Fruit fly (Drosophila melanogaster): ENCODE measurements around the gene CG10357.
A peak's percentile ranks its signal among the peaks of the same experiment; 100 is the strongest.

CG10357 gene

DNA sequence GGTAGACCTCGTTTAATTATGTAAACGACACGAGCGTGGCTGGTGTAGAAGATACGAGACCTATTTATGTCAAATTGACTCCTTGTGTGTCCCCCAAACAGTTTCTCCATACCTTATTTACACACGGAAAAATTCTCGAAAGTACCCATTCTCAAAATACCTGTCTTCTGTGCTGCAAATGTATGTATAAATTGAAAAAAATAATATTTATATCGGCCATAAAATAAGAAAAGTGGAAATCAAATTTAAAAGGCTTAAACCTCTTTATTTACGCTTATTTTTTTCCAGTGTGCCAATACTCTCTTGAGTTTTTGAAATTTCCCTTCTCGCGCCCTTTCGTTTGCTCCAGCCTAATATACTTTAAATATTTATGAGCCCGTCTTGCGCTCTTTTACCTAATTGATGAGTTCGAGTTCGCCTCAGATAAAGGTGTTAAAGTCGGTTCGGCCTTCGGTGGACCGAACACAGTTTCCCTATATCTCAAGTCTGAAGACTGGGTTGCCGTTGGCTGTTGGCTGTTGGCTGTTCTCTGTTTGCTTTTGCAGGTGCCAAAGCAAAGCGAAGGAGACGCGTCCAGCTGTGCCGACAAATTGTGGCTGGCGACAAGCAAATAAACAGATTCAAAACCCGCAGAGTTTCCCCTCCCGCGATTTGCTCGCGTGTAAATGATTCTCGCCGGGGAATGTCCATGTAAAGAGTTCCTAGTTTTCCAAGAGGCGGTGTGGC is 23.6 kb downstream of the CG10357 start (continued):
- TF ChIP-seq chm (GFP tag; IDR thresholded peaks at IDR 0.05) (peak; percentile 84), usp (GFP tag; optimal IDR thresholded peaks at IDR 0.05) (no peak), ap (GFP tag; IDR thresholded peaks at IDR 0.05) (0 out of 2 replicates have a peak, but pooled peaks have one; percentile 37), toy (GFP tag; IDR thresholded peaks at IDR 0.05) (no peak), CG1024 (GFP tag; IDR thresholded peaks at IDR 0.05) (peak; percentile 47; the same call in 1 of the 2 replicates), Scr (GFP tag; IDR thresholded peaks at IDR 0.05; ENCODE audit: partially characterized antibody) (no peak), ssp (GFP tag; IDR thresholded peaks at IDR 0.05) (no peak), nau (GFP tag; optimal IDR thresholded peaks at IDR 0.05) (peak; percentile 4), C15 (GFP tag; IDR thresholded peaks at IDR 0.05) (no peak), shn (GFP tag; optimal IDR thresholded peaks at IDR 0.05) (peak; percentile 46), CG18764 (GFP tag; optimal IDR thresholded peaks at IDR 0.05) (peak; percentile 38), CG16779 (GFP tag; IDR thresholded peaks at IDR 0.05) (no peak), CG10543 (GFP tag; optimal IDR thresholded peaks at IDR 0.05) (no peak), cas (GFP tag; IDR thresholded peaks at IDR 0.05) (no peak), Hmr (GFP tag; optimal IDR thresholded peaks at IDR 0.05) (peak; percentile 35), CG14014 (GFP tag; IDR thresholded peaks at IDR 0.05) (no peak), H15 (GFP tag; IDR thresholded peaks at IDR 0.05) (peak; percentile 76; the same call in 1 of the 3 replicates), CG31224 (GFP tag; IDR thresholded peaks at IDR 0.05) (0 out of 2 replicates have a peak, but pooled peaks have one; percentile 9), HLH54F (GFP tag; optimal IDR thresholded peaks at IDR 0.05) (peak; percentile 0), Elba2 (GFP tag; optimal IDR thresholded peaks at IDR 0.05) (no peak), CG9932 (GFP tag; IDR thresholded peaks at IDR 0.05) (no peak), sob (GFP tag; IDR thresholded peaks at IDR 0.05) (peak; percentile 36; the same call in 1 of the 2 replicates), rib (GFP tag; IDR thresholded peaks at IDR 0.05) (no peak), CG5245 (GFP tag; optimal IDR thresholded peaks at IDR 0.05) (peak; percentile 38), CG6854 (GFP tag; optimal IDR thresholded peaks at IDR 0.05) (peak; percentile 11), Hr78 (GFP tag; optimal IDR thresholded peaks at IDR 0.05) (peak in 1 of 2 experiments; percentile 52), pzg (GFP tag; optimal IDR thresholded peaks at IDR 0.05) (no peak), onecut (GFP tag; IDR thresholded peaks at IDR 0.05) (peak; percentile 67), Kr (GFP tag; optimal IDR thresholded peaks at IDR 0.05) (no peak), vnd (GFP tag; IDR thresholded peaks at IDR 0.05; ENCODE audit: partially characterized antibody) (no peak), Pdp1 (GFP tag; optimal IDR thresholded peaks at IDR 0.05) (peak; percentile 65 to 68), otp (GFP tag; IDR thresholded peaks at IDR 0.05) (peak; percentile 69; the same call in 2 of the 3 replicates), dm (GFP tag; optimal IDR thresholded peaks at IDR 0.05) (peak; percentile 1), nerfin-1 (tag; optimal IDR thresholded peaks at IDR 0.05) (peak; percentile 64), CG34422 (GFP tag; IDR thresholded peaks at IDR 0.05) (peak; percentile 37; the same call in 2 of the 3 replicates), CG18011 (GFP tag; optimal IDR thresholded peaks at IDR 0.05) (no peak), bigmax (GFP tag; optimal IDR thresholded peaks at IDR 0.05) (no peak), GATAe (GFP tag; conservative IDR thresholded peaks at IDR 0.05) (no peak), Trl (optimal IDR thresholded peaks at IDR 0.05) (no peak), Trl (GFP tag; optimal IDR thresholded peaks at IDR 0.05) (peak; percentile 68), Ets97D (GFP tag; optimal IDR thresholded peaks at IDR 0.05) (peak; percentile 6), Max (GFP tag; optimal IDR thresholded peaks at IDR 0.05) (no peak), Nf-YB (GFP tag; optimal IDR thresholded peaks at IDR 0.05) (peak; percentile 70), CG10321 (GFP tag; IDR thresholded peaks at IDR 0.05) (no peak), CG1792 (GFP tag; optimal IDR thresholded peaks at IDR 0.05) (no peak), luna (GFP tag; optimal IDR thresholded peaks at IDR 0.05) (no peak), pho (GFP tag; optimal IDR thresholded peaks at IDR 0.05) (no peak), CG10267 (tag; optimal IDR thresholded peaks at IDR 0.05) (peak; percentile 68), slp2 (GFP tag; optimal IDR thresholded peaks at IDR 0.05) (peak; percentile 38), prd (optimal IDR thresholded peaks at IDR 0.05) (no peak), prd (GFP tag; IDR thresholded peaks at IDR 0.05) (peak; percentile 86)

Measured in whole organism, embryonic.